Fruit fly (Drosophila melanogaster) whole organism: Measurements from ENCODE around the gene p53.

ENCODE experiments used
- CG8478 ChIP-seq: fragments of >200 bp; optimal IDR thresholded peaks from 2 replicates; lab custom pipeline; 2018; ENCODE audit warnings: inconsistent platforms
- Dll ChIP-seq: fragments of >200 bp; optimal IDR thresholded peaks from 2 replicates; lab custom pipeline; 2017
- EcR ChIP-seq, 2 experiments: fragments of >200 bp; optimal IDR thresholded peaks; 2 replicates each; lab custom pipeline; 2017; ENCODE audit warnings: missing biosample characterization in 2 of 2, missing genetic modification characterization in 2 of 2, missing genetic modification reagents in 2 of 2
- pan ChIP-seq: fragments of >200 bp; optimal IDR thresholded peaks from 2 replicates; lab custom pipeline; 2017
- psq ChIP-seq: fragments of >200 bp; optimal IDR thresholded peaks from 2 replicates; lab custom pipeline; 2017
- usp ChIP-seq: fragments of >200 bp; optimal IDR thresholded peaks from 2 replicates; lab custom pipeline; 2017; ENCODE audit warnings: missing biosample characterization, missing genetic modification characterization, mixed read lengths

DNA sequence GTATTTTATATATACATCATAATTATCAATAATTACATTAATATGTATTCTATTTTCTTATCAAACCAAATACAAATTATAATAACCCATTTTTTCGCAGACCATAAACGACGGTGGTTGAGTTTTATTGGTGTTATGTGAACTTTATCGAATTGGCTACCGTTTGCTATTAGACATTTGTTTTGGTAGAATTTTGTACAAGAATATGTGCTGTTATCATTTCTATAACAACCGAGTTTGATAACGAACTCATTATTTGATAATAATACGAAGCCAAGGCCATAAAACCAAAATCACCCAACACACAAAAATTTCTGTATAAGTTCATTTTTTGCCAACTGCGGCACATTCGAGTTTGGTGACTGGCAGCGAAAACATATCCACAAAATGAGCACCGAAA is 41.5 kb upstream of the p53 start, which contains the start of gene CG17109:
- no peak for TF ChIP-seq Dll (lab: Kevin White, UChicago)
- no peak for TF ChIP-seq CG8478 (lab: Kevin White, UChicago)
- TF ChIP-seq psq (lab: Kevin White, UChicago), result no peak
- TF ChIP-seq EcR (GFP tag; optimal IDR thresholded peaks at IDR 0.05; lab: Kevin White, UChicago), result no peak
- TF ChIP-seq pan (lab: Kevin White, UChicago), result no peak
- TF ChIP-seq usp (GFP tag; lab: Kevin White, UChicago), result no peak
